Fruit fly (Drosophila melanogaster) Kc167 (cell line): ENCODE measurements around the gene SLC5A11.

Experiments
- Myc ChIP-seq: fragments of >200 bp; optimal IDR thresholded peaks from 2 replicates; lab custom pipeline; 2017; ENCODE audit warnings: missing external identifiers
- Sin3A ChIP-seq: fragments of >200 bp; optimal IDR thresholded peaks from 2 replicates; lab custom pipeline; 2018; ENCODE audit warnings: missing external identifiers
- h ChIP-seq: fragments of >200 bp; optimal IDR thresholded peaks from 3 replicates; lab custom pipeline; 2018; ENCODE audit warnings: missing external identifiers
- insv ChIP-seq: fragments of >200 bp; optimal IDR thresholded peaks from 3 replicates; lab custom pipeline; 2018; ENCODE audit warnings: missing external identifiers
- psq ChIP-seq: fragments of >200 bp; optimal IDR thresholded peaks from 2 replicates; lab custom pipeline; 2017; ENCODE audit warnings: missing external identifiers
- ttk ChIP-seq: sonication (Bioruptor generic); optimal IDR thresholded peaks from 2 replicates; lab custom pipeline; 2017; ENCODE audit warnings: missing external identifiers

DNA sequence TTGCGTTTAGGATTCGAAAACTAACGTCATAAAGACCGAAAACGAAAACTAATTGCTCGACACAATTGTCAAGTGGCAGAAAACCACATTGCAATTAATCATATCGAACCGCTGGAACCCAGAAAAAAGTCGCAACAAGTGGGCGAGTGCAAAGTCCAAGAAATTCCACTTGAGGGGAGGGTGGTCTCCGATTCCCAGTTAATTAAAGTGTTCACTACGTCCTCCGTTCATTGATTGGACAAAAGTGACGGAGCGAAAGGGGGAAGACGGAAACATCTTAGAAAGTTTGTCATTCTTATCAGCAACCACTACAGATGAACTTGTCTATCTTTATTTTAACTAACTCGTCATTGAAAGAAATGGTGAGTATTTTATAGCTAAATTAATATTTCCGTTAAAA lies 2.4 kb downstream of the SLC5A11 start:
- TF ChIP-seq psq (no peak), insv (lab: Kevin White, UChicago) (no peak), h (lab: Kevin White, UChicago) (no peak), ttk (lab: Kevin White, UChicago) (no peak), Sin3A (lab: Kevin White, UChicago) (no peak), Myc (lab: Kevin White, UChicago) (no peak)
